Fruit fly (Drosophila melanogaster) whole organism, adult: Measurements from ENCODE around the gene CG32655.

ENCODE experiments used
- CG12768 ChIP-seq: fragments of 200-800 bp; sonication (Bioruptor generic); optimal IDR thresholded peaks from 2 replicates; lab custom pipeline; 2017; ENCODE audit warnings: missing biosample characterization, missing genetic modification characterization, mild to moderate bottlenecking, moderate library complexity, missing genetic modification reagents
- CG1620 ChIP-seq: fragments of 200-800 bp; sonication (Bioruptor generic); optimal IDR thresholded peaks from 2 replicates; lab custom pipeline; 2016; ENCODE audit warnings: missing biosample characterization, missing genetic modification characterization
- cnc ChIP-seq, 2 experiments: fragments of >200 bp; optimal IDR thresholded peaks; 2 replicates each; lab custom pipeline; 2017
- kay ChIP-seq: fragments of 200-800 bp; sonication (Bioruptor generic); peaks from one replicate; lab custom pipeline; 2016; ENCODE audit warnings: missing biosample characterization, missing genetic modification characterization, borderline replicate concordance
- pad ChIP-seq: fragments of 200-800 bp; sonication (Bioruptor generic); optimal IDR thresholded peaks from 3 replicates; lab custom pipeline; 2017; ENCODE audit warnings: missing biosample characterization, missing genetic modification characterization, mild to moderate bottlenecking, moderate library complexity, missing genetic modification reagents
- tj ChIP-seq: fragments of 200-800 bp; sonication (Bioruptor generic); optimal IDR thresholded peaks from 3 replicates; lab custom pipeline; 2017; ENCODE audit warnings: missing biosample characterization, mild to moderate bottlenecking, missing genetic modification characterization, moderate library complexity

dm6 chrX:12241032-12241431 lies 5.4 kb upstream of the CG32655 start:
- TF ChIP-seq CG1620 (GFP tag; lab: Kevin White, UChicago) (no peak), tj (GFP tag; lab: Kevin White, UChicago) (no peak), pad (GFP tag; lab: Kevin White, UChicago) (no peak), cnc (optimal IDR thresholded peaks at IDR 0.05; lab: Kevin White, UChicago) (no peak), CG12768 (no peak), kay (GFP tag; lab: Kevin White, UChicago) (no peak)
